Worm (Caenorhabditis elegans): ENCODE results near the gene C39E9.7.

Gene C39E9.7

ce11 chrIV:13112982-13113381 is 36.5 kb upstream of the C39E9.7 start, which contains the start of gene best-2:
TSS of gene best-2 (minus strand) at chrIV:13113082.
- no peak for TF ChIP-seq pax-1 (tag; optimal IDR thresholded peaks at IDR 0.05)
- TF ChIP-seq tbx-7 (tag; optimal IDR thresholded peaks at IDR 0.05) = no peak
- TF ChIP-seq C08G9.2 (tag; optimal IDR thresholded peaks at IDR 0.05) = no peak
- no peak for TF ChIP-seq che-1 (tag; optimal IDR thresholded peaks at IDR 0.05)
- no peak for TF ChIP-seq eyg-1 (tag; optimal IDR thresholded peaks at IDR 0.05)
- TF ChIP-seq sdc-2 (tag; optimal IDR thresholded peaks at IDR 0.05) = no peak
- no peak for TF ChIP-seq ceh-45 (GFP tag; IDR thresholded peaks at IDR 0.05)
- TF ChIP-seq ref-2 (tag; optimal IDR thresholded peaks at IDR 0.05) = no peak
- no peak for TF ChIP-seq pqm-1 (tag; optimal IDR thresholded peaks at IDR 0.05)
- TF ChIP-seq odd-2 (tag; optimal IDR thresholded peaks at IDR 0.05) = no peak

ce11 chrIV:13110876-13111275 is 34.4 kb upstream of the C39E9.7 start:
- TF ChIP-seq nhr-11 (tag; optimal IDR thresholded peaks at IDR 0.05) (no peak), C38D4.7 (GFP tag; optimal IDR thresholded peaks at IDR 0.05) (no peak), ceh-30 (tag; optimal IDR thresholded peaks at IDR 0.05) (no peak), sox-4 (tag; optimal IDR thresholded peaks at IDR 0.05) (no peak), ceh-31 (tag; optimal IDR thresholded peaks at IDR 0.05) (no peak), fkh-6 (tag; optimal IDR thresholded peaks at IDR 0.05) (no peak)

ce11 chrIV:13109751-13110150 is 33.2 kb upstream of the C39E9.7 start, which contains the start of gene best-1:
TSS of gene best-1 (minus strand) at chrIV:13109779.
- TF ChIP-seq tbx-7 (tag; optimal IDR thresholded peaks at IDR 0.05) = no peak
- TF ChIP-seq unc-42 (tag; optimal IDR thresholded peaks at IDR 0.05) = no peak
- TF ChIP-seq fkh-6 (tag; optimal IDR thresholded peaks at IDR 0.05) = no peak
- TF ChIP-seq lim-6 (tag; optimal IDR thresholded peaks at IDR 0.05) = no peak
- TF ChIP-seq pqm-1 (tag; optimal IDR thresholded peaks at IDR 0.05) = no peak
- TF ChIP-seq pat-9 (tag; optimal IDR thresholded peaks at IDR 0.05) = no peak
- TF ChIP-seq ceh-14 (tag; optimal IDR thresholded peaks at IDR 0.05) = no peak
- no peak for TF ChIP-seq nfya-1 (tag; optimal IDR thresholded peaks at IDR 0.05)
- TF ChIP-seq mec-3 (tag; optimal IDR thresholded peaks at IDR 0.05; ENCODE audit: borderline replicate concordance) = no peak
- TF ChIP-seq sox-2 (GFP tag; IDR thresholded peaks at IDR 0.05) = no peak
- no peak for TF ChIP-seq ahr-1 (tag; optimal IDR thresholded peaks at IDR 0.05)
- no peak for TF ChIP-seq che-1 (tag; optimal IDR thresholded peaks at IDR 0.05)
- TF ChIP-seq madf-2 (tag; optimal IDR thresholded peaks at IDR 0.05) = no peak

DNA sequence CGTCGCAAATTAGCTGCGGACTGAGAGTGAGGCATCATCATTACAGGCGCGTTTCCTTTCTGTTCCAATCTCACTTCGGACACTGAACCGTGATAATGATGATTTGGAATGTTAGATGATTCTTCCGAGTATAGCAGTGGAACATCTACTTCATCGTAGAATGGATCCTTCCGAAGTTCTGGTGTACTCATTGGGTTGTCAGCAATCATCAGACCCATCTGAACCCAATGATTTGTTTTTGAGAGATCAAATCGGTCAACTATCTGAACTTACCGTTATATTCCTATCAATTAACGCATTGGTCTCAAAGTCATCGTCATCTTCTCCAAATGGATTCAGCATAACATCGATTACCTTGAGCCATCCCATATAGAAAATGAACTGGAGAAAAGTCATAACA is 31.9 kb upstream of the C39E9.7 start:
- TF ChIP-seq elt-2 (tag; optimal IDR thresholded peaks at IDR 0.05) = no peak
- TF ChIP-seq Y22D7AL.16 (tag; optimal IDR thresholded peaks at IDR 0.05) = no peak
- no peak for TF ChIP-seq eyg-1 (tag; optimal IDR thresholded peaks at IDR 0.05)
- no peak for TF ChIP-seq elt-4 (tag; optimal IDR thresholded peaks at IDR 0.05)
- TF ChIP-seq ceh-45 (GFP tag; IDR thresholded peaks at IDR 0.05) = no peak
- no peak for TF ChIP-seq fkh-10 (GFP tag; optimal IDR thresholded peaks at IDR 0.05)
- no peak for TF ChIP-seq fax-1 (tag; optimal IDR thresholded peaks at IDR 0.05)
- no peak for TF ChIP-seq ceh-30 (tag; optimal IDR thresholded peaks at IDR 0.05)
- no peak for TF ChIP-seq pros-1 (tag; optimal IDR thresholded peaks at IDR 0.05)
- TF ChIP-seq pax-1 (tag; optimal IDR thresholded peaks at IDR 0.05) = no peak
- no peak for TF ChIP-seq madf-2 (tag; optimal IDR thresholded peaks at IDR 0.05)
- no peak for TF ChIP-seq ceh-14 (tag; optimal IDR thresholded peaks at IDR 0.05)

ce11 chrIV:13107359-13107758 is 30.8 kb upstream of the C39E9.7 start, which contains the start of gene B0564.2:
TSS of gene B0564.2 (plus strand) at chrIV:13107659.
- TF ChIP-seq elt-4 (tag; optimal IDR thresholded peaks at IDR 0.05) (no peak), madf-2 (tag; optimal IDR thresholded peaks at IDR 0.05) (no peak), rnt-1 (tag; optimal IDR thresholded peaks at IDR 0.05) (no peak), ceh-24 (tag; optimal IDR thresholded peaks at IDR 0.05) (no peak), pax-1 (tag; optimal IDR thresholded peaks at IDR 0.05) (no peak), lin-11 (tag; optimal IDR thresholded peaks at IDR 0.05) (no peak)

Data from whole organism, late embryonic.